Worm (Caenorhabditis elegans): ENCODE results near the gene dhs-29.

The dhs-29 gene

ce11 chrX:7680545-7681330 is 16.0 kb upstream of the dhs-29 start, which contains the start of gene stn-2:
Gene stn-2, minus strand, starts transcription at chrX:7680619.
- TF ChIP-seq tbp1 (GFP tag; optimal IDR thresholded peaks at IDR 0.05) (peak; percentile 87), let-526 (GFP tag; IDR thresholded peaks at IDR 0.05) (no peak), rcor-1 (GFP tag; IDR thresholded peaks at IDR 0.05) (no peak), him-1 (tag; optimal IDR thresholded peaks at IDR 0.05) (peak; percentile 91), mel-28 (tag; optimal IDR thresholded peaks at IDR 0.05; ENCODE audit: borderline replicate concordance) (no peak), rpc-1 (optimal IDR thresholded peaks at IDR 0.05) (peak; percentile 85), rpc-1 (tag; optimal IDR thresholded peaks at IDR 0.05) (peak; percentile 91), T07F8.4 (tag; optimal IDR thresholded peaks at IDR 0.05) (no peak), let-607 (tag; optimal IDR thresholded peaks at IDR 0.05) (peak in 1 of 2 experiments; percentile 5), nhr-120 (GFP tag; IDR thresholded peaks at IDR 0.05) (no peak), ccch-3 (GFP tag; optimal IDR thresholded peaks at IDR 0.05) (no peak), Y53G8AR.9 (GFP tag; conservative IDR thresholded peaks at IDR 0.05) (no peak), athp-1 (tag; optimal IDR thresholded peaks at IDR 0.05) (no peak), B0035.1 (tag; optimal IDR thresholded peaks at IDR 0.05) (no peak), lin-54 (GFP tag; optimal IDR thresholded peaks at IDR 0.05) (no peak), rec-8 (tag; optimal IDR thresholded peaks at IDR 0.05) (peak; percentile 10 to 43), hmg-1.2 (GFP tag; IDR thresholded peaks at IDR 0.05) (peak; percentile 64), B0019.2 (GFP tag; conservative IDR thresholded peaks at IDR 0.05) (no peak), nhr-179 (tag; optimal IDR thresholded peaks at IDR 0.05) (no peak), D2030.7 (GFP tag; IDR thresholded peaks at IDR 0.05) (peak; percentile 60), repo-1 (tag; optimal IDR thresholded peaks at IDR 0.05) (no peak), unc-62 (GFP tag; optimal IDR thresholded peaks at IDR 0.05) (no peak), ZK185.1 (tag; optimal IDR thresholded peaks at IDR 0.05; ENCODE audit: poor library complexity, severe bottlenecking) (peak; percentile 60), lin-26 (GFP tag; IDR thresholded peaks at IDR 0.05) (peak; percentile 79), ama-1 (optimal IDR thresholded peaks at IDR 0.05) (no peak), ama-1 (GFP tag; optimal IDR thresholded peaks at IDR 0.05) (no peak), ztf-28 (GFP tag; IDR thresholded peaks at IDR 0.05) (no peak), bed-1 (GFP tag; IDR thresholded peaks at IDR 0.05) (no peak), ceh-79 (tag; optimal IDR thresholded peaks at IDR 0.05) (no peak), mxl-1 (tag; optimal IDR thresholded peaks at IDR 0.05) (peak; percentile 42), nfya-2 (GFP tag; IDR thresholded peaks at IDR 0.05) (no peak), F37B4.10 (GFP tag; IDR thresholded peaks at IDR 0.05) (no peak), C17E4.6 (GFP tag; IDR thresholded peaks at IDR 0.05) (no peak), F52B5.7 (tag; optimal IDR thresholded peaks at IDR 0.05) (no peak), egl-44 (GFP tag; IDR thresholded peaks at IDR 0.05) (0 out of 2 replicates have a peak, but pooled peaks have one; percentile 12), tlf-1 (GFP tag; optimal IDR thresholded peaks at IDR 0.05) (no peak), ztf-3 (GFP tag; optimal IDR thresholded peaks at IDR 0.05) (no peak), bed-2 (GFP tag; IDR thresholded peaks at IDR 0.05) (no peak), somi-1 (GFP tag; optimal IDR thresholded peaks at IDR 0.05) (no peak), pha-4 (tag; optimal IDR thresholded peaks at IDR 0.05) (no peak), attf-5 (GFP tag; optimal IDR thresholded peaks at IDR 0.05) (no peak), ztf-18 (tag; optimal IDR thresholded peaks at IDR 0.05) (peak; percentile 57), snpc-1.3 (tag; optimal IDR thresholded peaks at IDR 0.05; ENCODE audit: insufficient read depth) (no peak), lin-35 (GFP tag; optimal IDR thresholded peaks at IDR 0.05) (no peak), efl-1 (GFP tag; optimal IDR thresholded peaks at IDR 0.05) (no peak), cebp-2 (GFP tag; IDR thresholded peaks at IDR 0.05) (no peak), nhr-90 (tag; optimal IDR thresholded peaks at IDR 0.05) (peak; percentile 56), ceh-91 (GFP tag; IDR thresholded peaks at IDR 0.05) (no peak), attf-6 (GFP tag; IDR thresholded peaks at IDR 0.05) (no peak)
